Worm (Caenorhabditis elegans) whole organism, L2 larva: ENCODE data around the gene polk-1.
A peak's percentile ranks its signal among the peaks of the same experiment; 100 is the strongest.

Experiments used
- C34F6.9 ChIP-seq: fragments of 150-350 bp; optimal IDR thresholded peaks from 2 replicates; lab custom pipeline; 2014; ENCODE audit warnings: missing biosample characterization, missing genetic modification characterization
- F13H6.1 ChIP-seq: sonication (generic microtip); optimal IDR thresholded peaks from 2 replicates; lab custom pipeline; 2016; ENCODE audit warnings: missing genetic modification characterization, missing compliant biosample characterization
- R02D3.7 ChIP-seq: fragments of 150-350 bp; optimal IDR thresholded peaks from 2 replicates; lab custom pipeline; 2014; ENCODE audit warnings: missing biosample characterization, missing genetic modification characterization
- Y55F3AM.14 ChIP-seq: fragments of 200-800 bp; sonication (Bioruptor generic); optimal IDR thresholded peaks from 2 replicates; lab custom pipeline; 2018; ENCODE audit warnings: mild to moderate bottlenecking, missing genetic modification characterization, missing compliant biosample characterization
- ZK546.5 ChIP-seq: sonication (generic microtip); optimal IDR thresholded peaks from 2 replicates; lab custom pipeline; 2017; ENCODE audit warnings: missing biosample characterization, missing genetic modification characterization
- alr-1 ChIP-seq: fragments of 150-350 bp; optimal IDR thresholded peaks from 2 replicates; lab custom pipeline; 2014; ENCODE audit warnings: missing biosample characterization, missing genetic modification characterization
- aly-2 ChIP-seq: fragments of 150-350 bp; optimal IDR thresholded peaks from 2 replicates; lab custom pipeline; 2014; ENCODE audit warnings: missing biosample characterization, missing genetic modification characterization
- ama-1 ChIP-seq: fragments of 150-350 bp; optimal IDR thresholded peaks from 2 replicates; lab custom pipeline; 2018; ENCODE audit warnings: inconsistent platforms
- blmp-1 ChIP-seq: sonication (generic microtip); optimal IDR thresholded peaks from 2 replicates; lab custom pipeline; 2017; ENCODE audit warnings: missing genetic modification characterization, mild to moderate bottlenecking, missing compliant biosample characterization, antibody characterized with exemption, moderate library complexity; ENCODE audit not compliant: insufficient read depth
- ceh-16 ChIP-seq: fragments of 150-350 bp; optimal IDR thresholded peaks from 2 replicates; lab custom pipeline; 2014; ENCODE audit warnings: missing biosample characterization, missing genetic modification characterization
- ceh-82 ChIP-seq: fragments of 150-350 bp; optimal IDR thresholded peaks from 2 replicates; lab custom pipeline; 2014; ENCODE audit warnings: missing biosample characterization, missing genetic modification characterization
- crh-2 ChIP-seq: sonication (generic microtip); optimal IDR thresholded peaks from 2 replicates; lab custom pipeline; 2017; ENCODE audit warnings: missing biosample characterization, missing genetic modification characterization
- dmd-4 ChIP-seq: sonication (generic microtip); optimal IDR thresholded peaks from 2 replicates; lab custom pipeline; 2017; ENCODE audit warnings: missing biosample characterization, missing genetic modification characterization
- egl-27 ChIP-seq: sonication (generic microtip); optimal IDR thresholded peaks from 3 replicates; lab custom pipeline; 2017; ENCODE audit warnings: missing biosample characterization, missing genetic modification reagents, missing genetic modification characterization
- fos-1 ChIP-seq: fragments of 150-350 bp; optimal IDR thresholded peaks from 2 replicates; lab custom pipeline; 2014; ENCODE audit warnings: missing biosample characterization, missing genetic modification characterization
- gmeb-1 ChIP-seq: fragments of 150-350 bp; optimal IDR thresholded peaks from 2 replicates; lab custom pipeline; 2014; ENCODE audit warnings: missing biosample characterization, missing genetic modification characterization
- lin-11 ChIP-seq: fragments of 150-350 bp; sonication (generic microtip); optimal IDR thresholded peaks from 2 replicates; lab custom pipeline; 2014; ENCODE audit warnings: missing biosample characterization, missing genetic modification characterization, inconsistent platforms, mixed read lengths
- lin-39 ChIP-seq: fragments of 150-350 bp; optimal IDR thresholded peaks from 2 replicates; lab custom pipeline; 2014; ENCODE audit warnings: missing biosample characterization, missing genetic modification reagents, missing genetic modification characterization
- lsy-2 ChIP-seq, 2 experiments: fragments of 150-350 bp in 1 of 2; sonication (generic microtip) in 1 of 2; optimal IDR thresholded peaks; 2 replicates each; lab custom pipeline; 2014 to 2017; ENCODE audit warnings: missing biosample characterization in 2 of 2, missing genetic modification characterization in 2 of 2
- mbf-1 ChIP-seq: sonication (generic microtip); optimal IDR thresholded peaks from 2 replicates; lab custom pipeline; 2017; ENCODE audit warnings: missing biosample characterization, missing genetic modification characterization
- nhr-10 ChIP-seq: sonication (generic microtip); optimal IDR thresholded peaks from 2 replicates; lab custom pipeline; 2017; ENCODE audit warnings: missing biosample characterization, missing genetic modification characterization
- nhr-12 ChIP-seq: fragments of 150-350 bp; optimal IDR thresholded peaks from 2 replicates; lab custom pipeline; 2014; ENCODE audit warnings: missing biosample characterization, missing genetic modification characterization
- nhr-21 ChIP-seq: fragments of 150-350 bp; optimal IDR thresholded peaks from 2 replicates; lab custom pipeline; 2014; ENCODE audit warnings: missing biosample characterization, missing genetic modification characterization
- nhr-23 ChIP-seq: fragments of 150-350 bp; optimal IDR thresholded peaks from 2 replicates; lab custom pipeline; 2014; ENCODE audit warnings: missing biosample characterization, missing genetic modification reagents, missing genetic modification characterization
- nhr-237 ChIP-seq: fragments of 150-350 bp; optimal IDR thresholded peaks from 2 replicates; lab custom pipeline; 2014; ENCODE audit warnings: missing biosample characterization, missing genetic modification characterization
- nhr-25 ChIP-seq: fragments of 150-350 bp; sonication (generic microtip); optimal IDR thresholded peaks from 3 replicates; lab custom pipeline; 2014; ENCODE audit warnings: missing biosample characterization, missing genetic modification characterization
- nhr-6 ChIP-seq: fragments of 150-350 bp; optimal IDR thresholded peaks from 2 replicates; lab custom pipeline; 2014; ENCODE audit warnings: missing biosample characterization, missing genetic modification characterization
- peb-1 ChIP-seq: fragments of 150-350 bp; optimal IDR thresholded peaks from 2 replicates; lab custom pipeline; 2014; ENCODE audit warnings: missing biosample characterization, missing genetic modification characterization
- sem-4 ChIP-seq: fragments of 150-350 bp; optimal IDR thresholded peaks from 2 replicates; lab custom pipeline; 2014; ENCODE audit warnings: missing biosample characterization, missing genetic modification reagents, missing genetic modification characterization
- skn-1 ChIP-seq: sonication (generic microtip); optimal IDR thresholded peaks from 2 replicates; lab custom pipeline; 2017; ENCODE audit warnings: missing biosample characterization, missing genetic modification characterization
- sma-3 ChIP-seq: sonication (generic microtip); optimal IDR thresholded peaks from 2 replicates; lab custom pipeline; 2016; ENCODE audit warnings: missing genetic modification reagents, missing genetic modification characterization, missing compliant biosample characterization
- sma-9 ChIP-seq, 2 experiments: fragments of 150-350 bp in 1 of 2; sonication (generic microtip) in 1 of 2; optimal IDR thresholded peaks; 2 replicates each; lab custom pipeline; 2014 to 2016; ENCODE audit warnings: missing genetic modification characterization in 2 of 2, mild to moderate bottlenecking in 1 of 2, missing biosample characterization in 1 of 2, missing compliant biosample characterization in 1 of 2, missing genetic modification reagents in 1 of 2, moderate library complexity in 1 of 2
- unc-55 ChIP-seq: fragments of 150-350 bp; sonication (generic microtip); optimal IDR thresholded peaks from 3 replicates; lab custom pipeline; 2014; ENCODE audit warnings: missing biosample characterization, missing genetic modification reagents, missing genetic modification characterization
- unc-62 ChIP-seq: fragments of 150-350 bp; optimal IDR thresholded peaks from 2 replicates; lab custom pipeline; 2014; ENCODE audit warnings: missing biosample characterization, missing genetic modification reagents, missing genetic modification characterization
- zag-1 ChIP-seq: fragments of 150-350 bp; optimal IDR thresholded peaks from 2 replicates; lab custom pipeline; 2014; ENCODE audit warnings: missing biosample characterization, missing genetic modification characterization
- ztf-1 ChIP-seq: fragments of 200-800 bp; sonication (Bioruptor generic); conservative IDR thresholded peaks from 2 replicates; pipeline ENCODE4 v1.3.6; 2022; ENCODE audit warnings: missing genetic modification characterization, missing compliant biosample characterization
- ztf-11 ChIP-seq: sonication (generic microtip); optimal IDR thresholded peaks from 2 replicates; lab custom pipeline; 2017; ENCODE audit warnings: missing biosample characterization, missing genetic modification characterization
- ztf-4 ChIP-seq: fragments of 150-350 bp; optimal IDR thresholded peaks from 2 replicates; lab custom pipeline; 2014; ENCODE audit warnings: missing biosample characterization, missing genetic modification characterization

polk-1 gene

ce11 chrIII:8579367-8579766, 49.0 kb downstream of the polk-1 start:
- no peak for TF ChIP-seq ztf-1 (GFP tag; lab: Robert Waterston, UW)
- no peak for TF ChIP-seq mbf-1 (tag; lab: Kevin White, UChicago)
- TF ChIP-seq blmp-1 (tag; lab: Kevin White, UChicago): peak; percentile 92
- no peak for TF ChIP-seq aly-2 (tag; lab: Kevin White, UChicago)
- TF ChIP-seq unc-55 (GFP tag; lab: Kevin White, UChicago): no peak
- TF ChIP-seq sma-9 (GFP tag; optimal IDR thresholded peaks at IDR 0.05; lab: Kevin White, UChicago): peak; percentile 11
- TF ChIP-seq sma-9 (tag; optimal IDR thresholded peaks at IDR 0.05; lab: Kevin White, UChicago): no peak
- peak; percentile 48 for TF ChIP-seq nhr-25 (tag; lab: Kevin White, UChicago)
- TF ChIP-seq fos-1 (tag; lab: Kevin White, UChicago): peak; percentile 4
- TF ChIP-seq crh-2 (tag; lab: Kevin White, UChicago): peak; percentile 22

ce11 chrIII:8578381-8578780, 50.0 kb downstream of the polk-1 start:
- no peak for TF ChIP-seq gmeb-1
- no peak for TF ChIP-seq ztf-1 (GFP tag; lab: Robert Waterston, UW)
- TF ChIP-seq sma-9 (GFP tag; optimal IDR thresholded peaks at IDR 0.05; lab: Kevin White, UChicago): no peak
- TF ChIP-seq sma-9 (tag; optimal IDR thresholded peaks at IDR 0.05; lab: Kevin White, UChicago): no peak
- no peak for TF ChIP-seq ztf-11 (tag; lab: Kevin White, UChicago)
- no peak for TF ChIP-seq fos-1 (tag; lab: Kevin White, UChicago)
- no peak for TF ChIP-seq nhr-21
- TF ChIP-seq dmd-4 (tag; lab: Kevin White, UChicago): no peak
- no peak for TF ChIP-seq ztf-4 (tag; lab: Kevin White, UChicago)
- TF ChIP-seq nhr-12 (tag; lab: Kevin White, UChicago): no peak
- no peak for TF ChIP-seq skn-1
- TF ChIP-seq Y55F3AM.14: no peak
- TF ChIP-seq sma-3 (GFP tag; lab: Kevin White, UChicago): no peak
- TF ChIP-seq, all 48 proteins: peak for 0

ce11 chrIII:8577534-8577933, 50.9 kb downstream of the polk-1 start:
- TF ChIP-seq nhr-21: no peak
- no peak for TF ChIP-seq nhr-237
- TF ChIP-seq Y55F3AM.14: no peak
- no peak for TF ChIP-seq crh-2 (tag; lab: Kevin White, UChicago)
- TF ChIP-seq peb-1 (tag; lab: Kevin White, UChicago): no peak
- TF ChIP-seq dmd-4 (tag; lab: Kevin White, UChicago): no peak
- TF ChIP-seq lin-39 (tag; lab: Kevin White, UChicago): no peak
- no peak for TF ChIP-seq ztf-11 (tag; lab: Kevin White, UChicago)
- no peak for TF ChIP-seq mbf-1 (tag; lab: Kevin White, UChicago)
- TF ChIP-seq unc-62 (GFP tag; lab: Kevin White, UChicago): no peak
- TF ChIP-seq lin-11 (tag; lab: Kevin White, UChicago): no peak
- TF ChIP-seq nhr-6 (tag; lab: Kevin White, UChicago): peak; percentile 2
- no peak for TF ChIP-seq lsy-2 (tag; optimal IDR thresholded peaks at IDR 0.05; lab: Kevin White, UChicago)
- no peak for TF ChIP-seq C34F6.9 (tag; lab: Kevin White, UChicago)
- no peak for TF ChIP-seq nhr-10 (tag; lab: Kevin White, UChicago)
- TF ChIP-seq sma-9 (GFP tag; optimal IDR thresholded peaks at IDR 0.05; lab: Kevin White, UChicago): peak; percentile 7
- TF ChIP-seq sma-9 (tag; optimal IDR thresholded peaks at IDR 0.05; lab: Kevin White, UChicago): no peak
- no peak for TF ChIP-seq ceh-82 (tag; lab: Kevin White, UChicago)
- peak; percentile 71 for TF ChIP-seq ceh-16 (tag; lab: Kevin White, UChicago)
- TF ChIP-seq blmp-1 (tag; lab: Kevin White, UChicago): no peak
- TF ChIP-seq R02D3.7 (tag; lab: Kevin White, UChicago): no peak
- TF ChIP-seq F13H6.1 (tag; lab: Kevin White, UChicago): no peak
- TF ChIP-seq nhr-23: no peak
- peak; percentile 74 for TF ChIP-seq nhr-25 (tag; lab: Kevin White, UChicago)
- TF ChIP-seq zag-1 (tag; lab: Kevin White, UChicago): no peak
- no peak for TF ChIP-seq ztf-1 (GFP tag; lab: Robert Waterston, UW)
- peak; percentile 22 for TF ChIP-seq egl-27 (tag; lab: Kevin White, UChicago)
- TF ChIP-seq unc-55 (GFP tag; lab: Kevin White, UChicago): no peak
- no peak for TF ChIP-seq ZK546.5
- no peak for TF ChIP-seq aly-2 (tag; lab: Kevin White, UChicago)
- TF ChIP-seq ama-1: no peak
- no peak for TF ChIP-seq ztf-4 (tag; lab: Kevin White, UChicago)
- no peak for TF ChIP-seq skn-1
- TF ChIP-seq sem-4 (tag; lab: Kevin White, UChicago): no peak
- no peak for TF ChIP-seq sma-3 (GFP tag; lab: Kevin White, UChicago)
- TF ChIP-seq alr-1: no peak
